Fruit fly (Drosophila melanogaster) whole organism, embryonic: ENCODE results near the gene lark.

Experiments used
- Awh ChIP-seq: fragments of 200-800 bp; sonication (Bioruptor generic); IDR thresholded peaks from 2 replicates; pipeline ENCODE4, ENCODE4 v1.3.6; 2022; ENCODE audit warnings: missing biosample characterization, missing genetic modification characterization
- Blimp-1 ChIP-seq: fragments of 200-800 bp; sonication (Bioruptor generic); optimal IDR thresholded peaks from 3 replicates; lab custom pipeline; 2018; ENCODE audit warnings: missing biosample characterization, missing genetic modification characterization, mild to moderate bottlenecking, moderate library complexity, missing genetic modification reagents
- BtbVII ChIP-seq: fragments of 200-800 bp; sonication (Bioruptor generic); optimal IDR thresholded peaks from 3 replicates; lab custom pipeline; 2017; ENCODE audit warnings: missing biosample characterization, mild to moderate bottlenecking, missing genetic modification characterization
- CG10147 ChIP-seq: fragments of 200-800 bp; sonication (Bioruptor generic); optimal IDR thresholded peaks from 2 replicates; lab custom pipeline; 2019; ENCODE audit warnings: missing biosample characterization, mild to moderate bottlenecking, missing genetic modification characterization, moderate library complexity
- CG10267 ChIP-seq: fragments of 200-800 bp; sonication (Bioruptor generic); optimal IDR thresholded peaks from 2 replicates; lab custom pipeline; 2018; ENCODE audit warnings: missing biosample characterization, mild to moderate bottlenecking, missing genetic modification characterization, moderate library complexity
- CG10959 ChIP-seq: fragments of 200-800 bp; sonication (Bioruptor generic); IDR thresholded peaks from 2 replicates; pipeline ENCODE4 v1.3.6; 2022; ENCODE audit warnings: missing biosample characterization, missing genetic modification characterization
- CG12236 ChIP-seq: fragments of 200-800 bp; sonication (Bioruptor generic); optimal IDR thresholded peaks from 2 replicates; lab custom pipeline; 2016; ENCODE audit warnings: missing biosample characterization, missing genetic modification characterization
- CG12391 ChIP-seq: fragments of 200-800 bp; sonication (Bioruptor generic); optimal IDR thresholded peaks from 3 replicates; lab custom pipeline; 2018; ENCODE audit warnings: missing biosample characterization, mild to moderate bottlenecking, missing genetic modification characterization, moderate library complexity
- CG15696 ChIP-seq: fragments of 200-800 bp; sonication (Bioruptor generic); optimal IDR thresholded peaks from 2 replicates; lab custom pipeline; 2019; ENCODE audit warnings: missing biosample characterization, mild to moderate bottlenecking, missing genetic modification characterization, moderate library complexity
- CG17568 ChIP-seq: fragments of 200-800 bp; sonication (Bioruptor generic); optimal IDR thresholded peaks from 2 replicates; lab custom pipeline; 2018; ENCODE audit warnings: missing biosample characterization, mild to moderate bottlenecking, missing genetic modification characterization, moderate library complexity
- CG18011 ChIP-seq: fragments of 200-800 bp; sonication (Bioruptor generic); optimal IDR thresholded peaks from 2 replicates; lab custom pipeline; 2017; ENCODE audit warnings: missing biosample characterization, missing genetic modification characterization, mild to moderate bottlenecking, moderate library complexity, missing genotype
- CG2199 ChIP-seq: fragments of 200-800 bp; sonication (Bioruptor generic); IDR thresholded peaks from 3 replicates; pipeline ENCODE4 v1.3.6; 2022; ENCODE audit warnings: missing biosample characterization, missing genetic modification characterization
- CG31441 ChIP-seq: fragments of 200-800 bp; sonication (Bioruptor generic); IDR thresholded peaks from 2 replicates; pipeline ENCODE4 v1.3.6; 2022; ENCODE audit warnings: missing biosample characterization, missing genetic modification characterization
- CG3838 ChIP-seq: fragments of 200-800 bp; sonication (Bioruptor generic); optimal IDR thresholded peaks from 3 replicates; lab custom pipeline; 2016; ENCODE audit warnings: missing biosample characterization, missing genetic modification characterization
- CG3995 ChIP-seq: fragments of 200-800 bp; sonication (Bioruptor generic); optimal IDR thresholded peaks from 3 replicates; lab custom pipeline; 2016; ENCODE audit warnings: missing biosample characterization, missing genetic modification characterization
- CG5180 ChIP-seq: fragments of 200-800 bp; sonication (Bioruptor generic); optimal IDR thresholded peaks from 3 replicates; lab custom pipeline; 2017; ENCODE audit warnings: missing biosample characterization, missing genetic modification characterization, mild to moderate bottlenecking, moderate library complexity, missing genetic modification reagents
- CG5953 ChIP-seq: fragments of 200-800 bp; sonication (Bioruptor generic); IDR thresholded peaks from 2 replicates; pipeline ENCODE4 v1.3.6; 2022; ENCODE audit warnings: missing biosample characterization, missing genetic modification characterization
- CG7786 ChIP-seq: fragments of 200-800 bp; sonication (Bioruptor generic); optimal IDR thresholded peaks from 2 replicates; lab custom pipeline; 2016; ENCODE audit warnings: missing biosample characterization, missing genetic modification characterization
- CG7839 ChIP-seq: fragments of 200-800 bp; sonication (Bioruptor generic); optimal IDR thresholded peaks from 3 replicates; lab custom pipeline; 2018; ENCODE audit warnings: missing biosample characterization, mild to moderate bottlenecking, missing genetic modification characterization, moderate library complexity
- CG9817 ChIP-seq: fragments of 200-800 bp; sonication (Bioruptor generic); optimal IDR thresholded peaks from 2 replicates; lab custom pipeline; 2018; ENCODE audit warnings: missing biosample characterization, mild to moderate bottlenecking, missing genetic modification characterization, moderate library complexity
- CoRest ChIP-seq: fragments of 200-800 bp; sonication (Bioruptor generic); optimal IDR thresholded peaks from 3 replicates; lab custom pipeline; 2018; ENCODE audit warnings: missing biosample characterization, mild to moderate bottlenecking, missing genetic modification characterization, moderate library complexity
- CrebB ChIP-seq: fragments of 200-800 bp; sonication (Bioruptor generic); optimal IDR thresholded peaks from 3 replicates; lab custom pipeline; 2018; ENCODE audit warnings: missing biosample characterization, mild to moderate bottlenecking, missing genetic modification characterization
- D19A ChIP-seq: fragments of 200-800 bp; optimal IDR thresholded peaks from 3 replicates; lab custom pipeline; 2019; ENCODE audit warnings: missing biosample characterization, mild to moderate bottlenecking, missing genetic modification characterization, moderate library complexity
- Eip74EF ChIP-seq, 2 experiments: fragments of 200-800 bp in 1 of 2; fragments of >200 bp in 1 of 2; sonication (Bioruptor generic) in 1 of 2; optimal IDR thresholded peaks; 2 replicates each; lab custom pipeline; 2017 to 2019; ENCODE audit warnings: missing biosample characterization in 2 of 2, missing genetic modification characterization in 2 of 2, mild to moderate bottlenecking in 1 of 2, moderate library complexity in 1 of 2
- HLH3B ChIP-seq: fragments of 200-800 bp; sonication (Bioruptor generic); IDR thresholded peaks from 2 replicates; pipeline ENCODE4 v1.3.6; 2022; ENCODE audit warnings: missing biosample characterization, missing genetic modification characterization
- HLH4C ChIP-seq: fragments of 200-800 bp; sonication (Bioruptor generic); IDR thresholded peaks from 3 replicates; pipeline ENCODE4 v1.3.6; 2022; ENCODE audit warnings: missing biosample characterization, missing genetic modification characterization; ENCODE audit not compliant: partially characterized antibody
- Hr39 ChIP-seq: fragments of >200 bp; optimal IDR thresholded peaks from 2 replicates; lab custom pipeline; 2017
- Lpt ChIP-seq: fragments of >200 bp; optimal IDR thresholded peaks from 2 replicates; lab custom pipeline; 2018; ENCODE audit warnings: missing biosample characterization, missing genetic modification characterization
- Meics ChIP-seq: fragments of 200-800 bp; sonication (Bioruptor generic); optimal IDR thresholded peaks from 2 replicates; lab custom pipeline; 2017; ENCODE audit warnings: missing biosample characterization, mild to moderate bottlenecking, missing genetic modification characterization
- Ravus ChIP-seq: fragments of 200-800 bp; sonication (Bioruptor generic); IDR thresholded peaks from 2 replicates; pipeline ENCODE4 v1.3.6; 2022; ENCODE audit warnings: missing biosample characterization, missing genetic modification characterization
- Sin3A ChIP-seq: fragments of >200 bp; optimal IDR thresholded peaks from 2 replicates; lab custom pipeline; 2018
- Ssrp ChIP-seq: fragments of 200-800 bp; sonication (Bioruptor generic); optimal IDR thresholded peaks from 2 replicates; lab custom pipeline; 2018; ENCODE audit warnings: missing biosample characterization, mild to moderate bottlenecking, missing genetic modification characterization, moderate library complexity
- Taf1 ChIP-seq: fragments of 200-800 bp; sonication (Bioruptor generic); IDR thresholded peaks from 2 replicates; pipeline ENCODE4 v1.3.6; 2022; ENCODE audit warnings: missing biosample characterization, missing genetic modification characterization
- Usf ChIP-seq: fragments of 200-800 bp; sonication (Bioruptor generic); optimal IDR thresholded peaks from 2 replicates; lab custom pipeline; 2017; ENCODE audit warnings: missing genotype, missing biosample characterization, missing genetic modification characterization
- al ChIP-seq: fragments of 200-800 bp; sonication (Bioruptor generic); IDR thresholded peaks from 2 replicates; pipeline ENCODE4 v1.3.6; 2022; ENCODE audit warnings: missing biosample characterization, missing genetic modification characterization
- ap ChIP-seq: fragments of 200-800 bp; sonication (Bioruptor generic); IDR thresholded peaks from 2 replicates; pipeline ENCODE4 v1.3.6; 2022; ENCODE audit warnings: missing biosample characterization, missing genetic modification characterization
- ara ChIP-seq: fragments of 200-800 bp; sonication (Bioruptor generic); IDR thresholded peaks from 2 replicates; pipeline ENCODE4 v1.3.6; 2022; ENCODE audit warnings: missing biosample characterization, missing genetic modification characterization
- cad ChIP-seq: fragments of >200 bp; optimal IDR thresholded peaks from 2 replicates; lab custom pipeline; 2017; ENCODE audit warnings: missing biosample characterization, missing genetic modification characterization
- ci ChIP-seq: fragments of 200-800 bp; sonication (Bioruptor generic); IDR thresholded peaks from 3 replicates; pipeline ENCODE4 v1.3.6; 2022; ENCODE audit warnings: missing biosample characterization, missing genetic modification characterization
- corto ChIP-seq: fragments of 200-800 bp; sonication (Bioruptor generic); optimal IDR thresholded peaks from 2 replicates; lab custom pipeline; 2016; ENCODE audit warnings: missing biosample characterization, mild to moderate bottlenecking, missing genetic modification characterization, moderate library complexity
- da ChIP-seq: fragments of 200-800 bp; sonication (Bioruptor generic); optimal IDR thresholded peaks from 2 replicates; lab custom pipeline; 2016; ENCODE audit warnings: missing biosample characterization, missing genetic modification characterization
- dm ChIP-seq: fragments of 200-800 bp; sonication (Bioruptor generic); optimal IDR thresholded peaks from 3 replicates; lab custom pipeline; 2016; ENCODE audit warnings: missing biosample characterization, missing genetic modification characterization
- eve ChIP-seq, 2 experiments: fragments of >200 bp; optimal IDR thresholded peaks; 2 replicates each; lab custom pipeline; 2017; ENCODE audit warnings: missing biosample characterization in 2 of 2, missing genetic modification characterization in 2 of 2
- gsb ChIP-seq: fragments of 200-800 bp; sonication (Bioruptor generic); IDR thresholded peaks from 2 replicates; pipeline ENCODE4 v1.3.6; 2022; ENCODE audit warnings: missing biosample characterization, missing genetic modification characterization
- hb ChIP-seq: fragments of 200-800 bp; sonication (Bioruptor generic); IDR thresholded peaks from 3 replicates; pipeline ENCODE4 v1.3.6; 2022; ENCODE audit warnings: missing biosample characterization, missing genetic modification characterization; ENCODE audit not compliant: partially characterized antibody
- insv ChIP-seq, 2 experiments: fragments of 200-800 bp; sonication (Bioruptor generic); optimal IDR thresholded peaks; 3 replicates each; lab custom pipeline; 2016 to 2018; ENCODE audit warnings: missing biosample characterization in 2 of 2, missing genetic modification characterization in 2 of 2
- jumu ChIP-seq: fragments of 200-800 bp; sonication (Bioruptor generic); optimal IDR thresholded peaks from 3 replicates; lab custom pipeline; 2016; ENCODE audit warnings: missing biosample characterization, missing genetic modification characterization
- salm ChIP-seq: fragments of 200-800 bp; sonication (Bioruptor generic); optimal IDR thresholded peaks from 2 replicates; lab custom pipeline; 2018; ENCODE audit warnings: missing biosample characterization, mild to moderate bottlenecking, missing genetic modification characterization
- sna ChIP-seq: fragments of 200-800 bp; sonication (Bioruptor generic); IDR thresholded peaks from 2 replicates; pipeline ENCODE4 v1.3.6; 2022; ENCODE audit warnings: missing biosample characterization, missing genetic modification characterization; ENCODE audit not compliant: partially characterized antibody
- so ChIP-seq: fragments of 200-800 bp; sonication (Bioruptor generic); IDR thresholded peaks from 3 replicates; pipeline ENCODE4 v1.3.6; 2022; ENCODE audit warnings: missing biosample characterization, missing genetic modification characterization

The lark gene

DNA sequence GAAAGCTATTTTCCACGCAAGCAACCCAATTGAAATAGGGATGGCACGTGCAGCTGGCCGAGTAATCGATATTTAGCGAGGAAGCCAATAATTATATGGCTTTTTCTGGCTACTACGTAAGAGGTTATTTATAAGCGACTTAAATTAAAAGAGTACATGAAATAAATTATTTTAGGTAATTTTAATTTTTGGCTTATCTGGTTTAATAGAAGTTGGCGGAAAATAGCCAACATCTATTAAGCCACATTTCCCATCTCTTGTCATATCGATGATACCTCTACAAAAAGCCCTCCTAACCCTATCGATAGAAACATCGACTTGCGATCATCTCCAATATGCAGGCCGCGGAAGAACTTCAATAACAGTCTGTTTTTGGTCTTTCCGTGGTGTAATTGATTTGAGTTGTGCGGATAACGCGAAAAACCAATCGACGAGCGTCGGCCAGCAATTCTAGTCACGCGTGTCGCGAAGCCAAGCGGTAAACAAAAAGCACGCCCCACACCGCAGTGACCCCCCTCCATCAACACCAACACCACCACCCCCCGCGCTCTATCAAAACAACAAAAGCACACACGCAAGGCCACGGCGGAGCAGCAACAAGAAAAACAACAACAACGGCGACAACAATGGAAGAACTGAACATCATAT, 9.0 kb downstream of the lark start, which contains the start of the genes Srp19 and qm (continued):
- TF ChIP-seq jumu (GFP tag; lab: Kevin White, UChicago), result peak; percentile 64
- TF ChIP-seq BtbVII (GFP tag; lab: Kevin White, UChicago), result peak; percentile 55
- TF ChIP-seq CG15696 (tag; lab: Kevin White, UChicago), result peak; percentile 53
- TF ChIP-seq CG10267 (tag; lab: Kevin White, UChicago), result peak; percentile 40
- TF ChIP-seq CG17568 (GFP tag; lab: Kevin White, UChicago), result no peak
- peak; percentile 68 for TF ChIP-seq CoRest (tag; lab: Kevin White, UChicago)
- TF ChIP-seq eve (GFP tag; optimal IDR thresholded peaks at IDR 0.05; lab: Kevin White, UChicago), result no peak
- no peak for TF ChIP-seq Blimp-1 (GFP tag; lab: Kevin White, UChicago)
- no peak for TF ChIP-seq CG10147 (GFP tag; lab: Kevin White, UChicago)
- TF ChIP-seq CG31441, result peak; percentile 50; the same call in 1 of the 2 replicates
- peak; percentile 73 for TF ChIP-seq HLH4C
- TF ChIP-seq CrebB, result no peak
- no peak for TF ChIP-seq da (GFP tag; lab: Kevin White, UChicago)
- TF ChIP-seq HLH3B, result no peak
- peak; percentile 55; the same call in 2 of the 3 replicates for TF ChIP-seq so (GFP tag; lab: Robert Waterston, UW)
- TF ChIP-seq Lpt (GFP tag; lab: Kevin White, UChicago), result no peak
- no peak; the same call in 2 of the 3 replicates for TF ChIP-seq ci (GFP tag; lab: Robert Waterston, UW)
- 0 out of 2 replicates have a peak, but pooled peaks have one; percentile 17 for TF ChIP-seq Taf1 (GFP tag; lab: Robert Waterston, UW)
- no peak for TF ChIP-seq CG2199
- TF ChIP-seq ap (GFP tag; lab: Robert Waterston, UW), result no peak
- peak; percentile 78 for TF ChIP-seq sna (GFP tag; lab: Robert Waterston, UW)
- TF ChIP-seq CG5180 (GFP tag; lab: Kevin White, UChicago), result no peak
- no peak for TF ChIP-seq cad (GFP tag; lab: Kevin White, UChicago)
- peak; percentile 70 for TF ChIP-seq CG12391 (tag; lab: Kevin White, UChicago)
- peak in 1 of 2 experiments; percentile 44 for TF ChIP-seq Eip74EF (GFP tag; optimal IDR thresholded peaks at IDR 0.05; lab: Kevin White, UChicago)
- TF ChIP-seq CG7839 (tag; lab: Kevin White, UChicago), result peak; percentile 51
- TF ChIP-seq dm, result peak; percentile 1
- peak; percentile 75 for TF ChIP-seq CG9817 (tag; lab: Kevin White, UChicago)
- TF ChIP-seq salm (tag; lab: Kevin White, UChicago), result no peak
- no peak for TF ChIP-seq CG18011 (GFP tag; lab: Kevin White, UChicago)
- peak; percentile 95 for TF ChIP-seq Sin3A
- no peak for TF ChIP-seq CG3995 (GFP tag; lab: Kevin White, UChicago)
- TF ChIP-seq hb (GFP tag; lab: Robert Waterston, UW), result peak; percentile 71
- TF ChIP-seq CG5953 (GFP tag; lab: Robert Waterston, UW), result no peak
- TF ChIP-seq Usf (GFP tag; lab: Kevin White, UChicago), result no peak
- TF ChIP-seq CG3838 (GFP tag; lab: Kevin White, UChicago), result no peak
- peak; percentile 14 for TF ChIP-seq Meics
- no peak for TF ChIP-seq Hr39
- no peak for TF ChIP-seq Awh
- no peak for TF ChIP-seq corto
- no peak for TF ChIP-seq Ssrp
- TF ChIP-seq CG10959 (GFP tag; lab: Robert Waterston, UW), result no peak; the same call in 1 of the 2 replicates
- no peak for TF ChIP-seq D19A (tag; lab: Kevin White, UChicago)
- no peak for TF ChIP-seq CG12236 (GFP tag; lab: Kevin White, UChicago)
- peak; percentile 10 for TF ChIP-seq CG7786 (GFP tag; lab: Kevin White, UChicago)
- no peak for TF ChIP-seq gsb (GFP tag; lab: Robert Waterston, UW)
- no peak for TF ChIP-seq Ravus (GFP tag; lab: Robert Waterston, UW)
- peak; percentile 56; the same call in 1 of the 2 replicates for TF ChIP-seq al (GFP tag; lab: Robert Waterston, UW)
- peak in 1 of 2 experiments; percentile 23 for TF ChIP-seq insv (GFP tag; optimal IDR thresholded peaks at IDR 0.05; lab: Kevin White, UChicago)
- no peak for TF ChIP-seq ara (GFP tag; lab: Robert Waterston, UW)
